Worm (Caenorhabditis elegans): ENCODE measurements around the gene K08B5.1.

DNA sequence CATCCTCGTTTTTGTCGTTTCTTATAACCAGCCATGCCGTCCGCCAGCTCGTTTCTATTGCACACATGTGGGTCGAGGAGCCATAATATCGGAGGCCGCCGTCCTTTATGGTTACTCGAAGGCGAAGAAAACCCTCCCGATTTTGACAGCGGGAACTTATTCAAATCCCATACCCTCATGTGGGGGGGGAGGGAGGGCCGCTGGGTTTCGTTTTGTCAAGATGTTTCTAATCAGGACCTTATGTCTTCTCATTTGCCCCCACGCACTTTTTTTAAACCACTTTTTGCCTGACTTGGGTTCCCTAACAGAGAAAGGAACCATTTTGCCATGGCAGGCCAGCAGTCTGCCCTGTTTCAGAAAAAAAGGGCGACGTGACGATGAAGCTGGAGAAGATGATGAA lies 25.7 kb upstream of the K08B5.1 start:
- TF ChIP-seq ceh-2 (tag; optimal IDR thresholded peaks at IDR 0.05) (no peak), tbx-2 (tag; optimal IDR thresholded peaks at IDR 0.05) (no peak), sdc-2 (tag; optimal IDR thresholded peaks at IDR 0.05) (no peak), unc-86 (tag; optimal IDR thresholded peaks at IDR 0.05) (no peak), pqm-1 (tag; optimal IDR thresholded peaks at IDR 0.05) (no peak), pha-2 (tag; optimal IDR thresholded peaks at IDR 0.05) (no peak), pha-4 (tag; optimal IDR thresholded peaks at IDR 0.05) (no peak), syd-9 (tag; optimal IDR thresholded peaks at IDR 0.05) (no peak), unc-55 (GFP tag; optimal IDR thresholded peaks at IDR 0.05) (no peak), ceh-9 (tag; optimal IDR thresholded peaks at IDR 0.05) (no peak)

Measured in whole organism, late embryonic.